Worm (Caenorhabditis elegans) whole organism, L4 larva: ENCODE data around the gene dmsr-10.

Experiments used
- Y75B8A.6 ChIP-seq: fragments of 200-800 bp; sonication (Bioruptor generic); IDR thresholded peaks from 2 replicates; pipeline ENCODE4 v1.3.6; 2022; ENCODE audit warnings: missing genetic modification reagents, missing genetic modification characterization, missing compliant biosample characterization
- ama-1 ChIP-seq: fragments of 150-350 bp; optimal IDR thresholded peaks from 2 replicates; lab custom pipeline; 2014; ENCODE audit warnings: inconsistent platforms, mixed read lengths
- lsy-2 ChIP-seq, 2 experiments: fragments of 150-350 bp in 1 of 2; sonication (generic microtip) in 1 of 2; optimal IDR thresholded peaks; 2 replicates each; lab custom pipeline; 2014 to 2017; ENCODE audit warnings: missing biosample characterization in 2 of 2, missing genetic modification characterization in 2 of 2

- no peak for TF ChIP-seq lsy-2 (tag; optimal IDR thresholded peaks at IDR 0.05; lab: Kevin White, UChicago)
- no peak for TF ChIP-seq Y75B8A.6 (GFP tag; lab: Robert Waterston, UW)
- TF ChIP-seq ama-1 (lab: Kevin White, UChicago): no peak
These were observed 33.5 kb upstream of the dmsr-10 start, which contains the start of the genes T15B7.14 and col-143 for ce11 chrV:6835242-6835641.
